Worm (Caenorhabditis elegans) whole organism, L4/young adult: ENCODE measurements around the gene npp-20.

Experiments
- W03F9.2 ChIP-seq: fragments of 150-350 bp; optimal IDR thresholded peaks from 2 replicates; lab custom pipeline; 2014; ENCODE audit warnings: missing biosample characterization, missing genetic modification characterization
- dao-5 ChIP-seq: sonication (generic microtip); optimal IDR thresholded peaks from 2 replicates; lab custom pipeline; 2016; ENCODE audit warnings: missing genotype, missing genetic modification characterization, moderate library complexity, missing compliant biosample characterization
- him-1 ChIP-seq: sonication (generic microtip); optimal IDR thresholded peaks from 2 replicates; lab custom pipeline; 2016; ENCODE audit warnings: missing genotype, missing genetic modification reagents, missing genetic modification characterization, missing compliant biosample characterization

DNA sequence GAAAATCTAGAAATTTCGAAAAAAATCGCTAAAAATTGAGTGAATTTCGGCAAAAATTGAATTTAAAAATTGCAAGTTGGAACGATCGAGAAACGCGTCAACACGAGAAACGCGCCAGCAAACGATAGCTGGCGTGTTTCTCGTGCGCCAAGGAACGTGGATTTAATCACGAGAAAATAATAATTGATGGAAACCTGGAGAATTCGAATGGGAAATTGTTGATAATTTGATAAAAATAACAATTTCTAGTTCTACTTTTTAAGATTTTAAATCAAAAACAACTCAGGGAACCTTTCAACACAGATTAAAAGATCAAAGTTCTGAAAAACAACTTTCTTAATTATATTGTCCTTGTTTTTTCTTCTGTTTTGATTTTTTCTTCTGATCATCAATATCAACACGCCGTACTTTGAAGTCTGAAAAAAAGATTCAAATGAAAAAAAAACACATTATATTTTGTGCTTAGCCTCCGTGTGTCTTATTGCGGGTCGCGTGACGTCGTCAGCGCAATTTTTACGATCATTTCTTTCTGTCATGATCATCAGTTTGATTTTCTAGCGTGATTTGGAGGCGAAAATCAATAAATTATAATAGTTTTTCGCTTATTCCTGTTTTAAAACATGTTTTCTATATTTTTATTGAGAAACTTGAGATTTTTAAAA lies at the start of gene npp-20:
- TF ChIP-seq him-1 (no peak), W03F9.2 (tag; lab: Kevin White, UChicago) (no peak), dao-5 (tag; lab: Kevin White, UChicago) (no peak)
